Fruit fly (Drosophila melanogaster) whole organism, pupa: ENCODE results near the gene CG5984.
A peak's percentile ranks its signal among the peaks of the same experiment; 100 is the strongest.

Experiments used
- CG10348 ChIP-seq: fragments of 200-800 bp; sonication (Bioruptor generic); IDR thresholded peaks from 2 replicates; pipeline ENCODE4 v1.3.6; 2022; ENCODE audit warnings: missing biosample characterization, missing genetic modification characterization
- CG12605 ChIP-seq: fragments of 200-800 bp; sonication (Bioruptor generic); IDR thresholded peaks from 2 replicates; pipeline ENCODE4 v1.3.6; 2022; ENCODE audit warnings: missing biosample characterization, missing genetic modification characterization
- CG13204 ChIP-seq: fragments of 200-800 bp; sonication (Bioruptor generic); optimal IDR thresholded peaks from 2 replicates; lab custom pipeline; 2018; ENCODE audit warnings: missing biosample characterization, mild to moderate bottlenecking, missing genetic modification characterization, moderate library complexity
- CG14655 ChIP-seq: fragments of 200-800 bp; sonication (Bioruptor generic); optimal IDR thresholded peaks from 3 replicates; lab custom pipeline; 2017; ENCODE audit warnings: mild to moderate bottlenecking, missing biosample characterization, missing genetic modification reagents, missing genetic modification characterization
- CG15710 ChIP-seq: fragments of 200-800 bp; sonication (Bioruptor generic); optimal IDR thresholded peaks from 2 replicates; lab custom pipeline; 2018; ENCODE audit warnings: missing biosample characterization, mild to moderate bottlenecking, missing genetic modification characterization, moderate library complexity
- CG17806 ChIP-seq: fragments of 200-800 bp; sonication (Bioruptor generic); optimal IDR thresholded peaks from 2 replicates; lab custom pipeline; 2018; ENCODE audit warnings: missing biosample characterization, mild to moderate bottlenecking, missing genetic modification characterization, moderate library complexity
- CG32121 ChIP-seq: fragments of 200-800 bp; sonication (Bioruptor generic); IDR thresholded peaks from 2 replicates; pipeline ENCODE4 v1.3.6; 2022; ENCODE audit warnings: missing biosample characterization, missing genetic modification characterization
- CG34367 ChIP-seq: fragments of 200-800 bp; sonication (Bioruptor generic); optimal IDR thresholded peaks from 2 replicates; lab custom pipeline; 2018; ENCODE audit warnings: missing biosample characterization, mild to moderate bottlenecking, missing genetic modification characterization
- CG4496 ChIP-seq: fragments of 200-800 bp; sonication (Bioruptor generic); IDR thresholded peaks from 3 replicates; pipeline ENCODE4 v1.3.6; 2022; ENCODE audit warnings: missing biosample characterization, missing genetic modification characterization
- CG8159 ChIP-seq: fragments of 200-800 bp; sonication (Bioruptor generic); optimal IDR thresholded peaks from 3 replicates; lab custom pipeline; 2018; ENCODE audit warnings: missing biosample characterization, mild to moderate bottlenecking, missing genetic modification characterization, moderate library complexity
- CG8301 ChIP-seq: fragments of 200-800 bp; sonication (Bioruptor generic); optimal IDR thresholded peaks from 2 replicates; lab custom pipeline; 2018; ENCODE audit warnings: missing biosample characterization, mild to moderate bottlenecking, missing genetic modification characterization
- CG9948 ChIP-seq: fragments of 200-800 bp; sonication (Bioruptor generic); optimal IDR thresholded peaks from 2 replicates; lab custom pipeline; 2018; ENCODE audit warnings: missing biosample characterization, mild to moderate bottlenecking, missing genetic modification characterization, moderate library complexity
- D1 ChIP-seq: fragments of 200-800 bp; sonication (Bioruptor generic); optimal IDR thresholded peaks from 2 replicates; lab custom pipeline; 2018; ENCODE audit warnings: missing biosample characterization, mild to moderate bottlenecking, missing genetic modification characterization, moderate library complexity
- EcR ChIP-seq: fragments of 200-800 bp; sonication (Bioruptor generic); optimal IDR thresholded peaks from 3 replicates; lab custom pipeline; 2019; ENCODE audit warnings: missing biosample characterization, missing genetic modification characterization, mild to moderate bottlenecking, moderate library complexity, missing genetic modification reagents
- Ets98B ChIP-seq: fragments of 200-800 bp; sonication (Bioruptor generic); IDR thresholded peaks from 2 replicates; pipeline ENCODE4 v1.3.6; 2022; ENCODE audit warnings: missing biosample characterization, missing genetic modification characterization
- Pif1A ChIP-seq: fragments of 200-800 bp; sonication (Bioruptor generic); optimal IDR thresholded peaks from 3 replicates; lab custom pipeline; 2016; ENCODE audit warnings: missing biosample characterization, missing genetic modification characterization
- Pif1B ChIP-seq: fragments of 200-800 bp; sonication (Bioruptor generic); optimal IDR thresholded peaks from 3 replicates; lab custom pipeline; 2016; ENCODE audit warnings: missing biosample characterization, missing genetic modification characterization
- Snoo ChIP-seq: fragments of 200-800 bp; sonication (Bioruptor generic); optimal IDR thresholded peaks from 3 replicates; lab custom pipeline; 2017; ENCODE audit warnings: missing biosample characterization, mild to moderate bottlenecking, missing genetic modification characterization, inconsistent platforms
- fd96Ca ChIP-seq: fragments of 200-800 bp; sonication (Bioruptor generic); IDR thresholded peaks from 3 replicates; pipeline ENCODE4 v1.3.6; 2022; ENCODE audit warnings: missing biosample characterization, missing genetic modification characterization
- gl ChIP-seq: fragments of 200-800 bp; sonication (Bioruptor generic); optimal IDR thresholded peaks from 2 replicates; lab custom pipeline; 2018; ENCODE audit warnings: missing biosample characterization, mild to moderate bottlenecking, missing genetic modification characterization
- rn ChIP-seq: fragments of 200-800 bp; sonication (Bioruptor generic); IDR thresholded peaks from 2 replicates; pipeline ENCODE4 v1.3.6; 2022; ENCODE audit warnings: missing biosample characterization, missing genetic modification characterization

Gene CG5984

dm6 chr3R:27247892-27248291, at the start of gene CG5984:
Gene CG5984 (minus strand): TSS chr3R:27247992.
- TF ChIP-seq Pif1A (GFP tag; lab: Kevin White, UChicago): no peak
- TF ChIP-seq Snoo (tag; lab: Kevin White, UChicago): no peak
- no peak for TF ChIP-seq CG34367 (tag; lab: Kevin White, UChicago)
- no peak for TF ChIP-seq Ets98B (GFP tag; lab: Robert Waterston, UW)
- no peak for TF ChIP-seq D1 (tag; lab: Kevin White, UChicago)
- TF ChIP-seq EcR: no peak
- TF ChIP-seq CG17806 (tag; lab: Kevin White, UChicago): no peak
- TF ChIP-seq fd96Ca (GFP tag; lab: Robert Waterston, UW): no peak

- TF ChIP-seq rn (GFP tag; lab: Robert Waterston, UW): no peak
- TF ChIP-seq CG8301: no peak
- TF ChIP-seq fd96Ca (GFP tag; lab: Robert Waterston, UW): no peak
- TF ChIP-seq CG32121 (GFP tag; lab: Robert Waterston, UW): no peak
- no peak for TF ChIP-seq CG8159
- no peak for TF ChIP-seq Ets98B (GFP tag; lab: Robert Waterston, UW)
- TF ChIP-seq gl (tag; lab: Kevin White, UChicago): no peak
- TF ChIP-seq CG34367 (tag; lab: Kevin White, UChicago): no peak
- no peak for TF ChIP-seq CG4496 (GFP tag; lab: Robert Waterston, UW)
- no peak for TF ChIP-seq Pif1B (GFP tag; lab: Kevin White, UChicago)
- TF ChIP-seq D1 (tag; lab: Kevin White, UChicago): no peak
Measured at dm6 chr3R:27294113-27294512, 46.3 kb upstream of the CG5984 start.

dm6 chr3R:27293065-27293464, 45.3 kb upstream of the CG5984 start:
- TF ChIP-seq Ets98B (GFP tag; lab: Robert Waterston, UW) (no peak), CG10348 (no peak), CG14655 (GFP tag; lab: Kevin White, UChicago) (no peak), EcR (no peak), CG4496 (GFP tag; lab: Robert Waterston, UW) (no peak), CG12605 (no peak), Pif1B (GFP tag; lab: Kevin White, UChicago) (no peak), CG17806 (tag; lab: Kevin White, UChicago) (no peak), CG15710 (tag; lab: Kevin White, UChicago) (no peak), CG9948 (tag; lab: Kevin White, UChicago) (no peak), rn (GFP tag; lab: Robert Waterston, UW) (no peak), Pif1A (GFP tag; lab: Kevin White, UChicago) (no peak), Snoo (tag; lab: Kevin White, UChicago) (no peak)

- TF ChIP-seq CG32121 (GFP tag; lab: Robert Waterston, UW): no peak
- TF ChIP-seq D1 (tag; lab: Kevin White, UChicago): no peak
- TF ChIP-seq CG8159: peak; percentile 3
- 0 out of 3 replicates have a peak, but pooled peaks have one; percentile 44 for TF ChIP-seq CG4496 (GFP tag; lab: Robert Waterston, UW)
Measured at dm6 chr3R:27292159-27292880, 44.5 kb upstream of the CG5984 start, which contains the start of gene CG3348. Gene CG3348 (minus strand): TSS chr3R:27292209.

- TF ChIP-seq EcR (no peak), rn (GFP tag; lab: Robert Waterston, UW) (no peak), CG15710 (tag; lab: Kevin White, UChicago) (no peak), CG9948 (tag; lab: Kevin White, UChicago) (peak; percentile 16), CG4496 (GFP tag; lab: Robert Waterston, UW) (peak; percentile 76; the same call in 2 of the 3 replicates), CG14655 (GFP tag; lab: Kevin White, UChicago) (peak; percentile 75), Pif1B (GFP tag; lab: Kevin White, UChicago) (peak; percentile 32), Ets98B (GFP tag; lab: Robert Waterston, UW) (peak; percentile 55; the same call in 1 of the 2 replicates), CG8301 (peak; percentile 80), Pif1A (GFP tag; lab: Kevin White, UChicago) (peak; percentile 40), gl (tag; lab: Kevin White, UChicago) (no peak), fd96Ca (GFP tag; lab: Robert Waterston, UW) (0 out of 3 replicates have a peak, but pooled peaks have one; percentile 41), CG12605 (peak; percentile 43; the same call in 1 of the 2 replicates), CG17806 (tag; lab: Kevin White, UChicago) (no peak), CG13204 (GFP tag; lab: Kevin White, UChicago) (no peak)
- TF ChIP-seq, all 21 proteins: peak for 9
Measured at dm6 chr3R:27289638-27290037, 41.8 kb upstream of the CG5984 start.
